Fruit fly (Drosophila melanogaster) whole organism, embryonic: Measurements from ENCODE around the gene CG43290.

Source experiments
- CG10654 ChIP-seq: fragments of 200-800 bp; sonication (Bioruptor generic); optimal IDR thresholded peaks from 2 replicates; lab custom pipeline; 2016; ENCODE audit warnings: missing biosample characterization, missing genetic modification characterization
- CG11695 ChIP-seq: fragments of 200-800 bp; sonication (Bioruptor generic); IDR thresholded peaks from 3 replicates; pipeline ENCODE4 v1.3.6; 2022; ENCODE audit warnings: missing biosample characterization, missing genetic modification characterization
- CG12071 ChIP-seq: fragments of 200-800 bp; sonication (Bioruptor generic); optimal IDR thresholded peaks from 3 replicates; lab custom pipeline; 2018; ENCODE audit warnings: missing biosample characterization, mild to moderate bottlenecking, missing genetic modification characterization
- CG12104 ChIP-seq: fragments of 200-800 bp; sonication (Bioruptor generic); optimal IDR thresholded peaks from 3 replicates; lab custom pipeline; 2016; ENCODE audit warnings: missing biosample characterization, missing genetic modification characterization
- CG12219 ChIP-seq: fragments of 200-800 bp; sonication (Bioruptor generic); optimal IDR thresholded peaks from 3 replicates; lab custom pipeline; 2018; ENCODE audit warnings: missing biosample characterization, mild to moderate bottlenecking, missing genetic modification characterization
- CG12299 ChIP-seq: fragments of 200-800 bp; sonication (Bioruptor generic); optimal IDR thresholded peaks from 2 replicates; lab custom pipeline; 2018; ENCODE audit warnings: missing biosample characterization, mild to moderate bottlenecking, missing genetic modification characterization
- CG13287 ChIP-seq: fragments of 200-800 bp; sonication (Bioruptor generic); IDR thresholded peaks from 2 replicates; pipeline ENCODE4 v1.3.6; 2022; ENCODE audit warnings: missing biosample characterization, missing genetic modification characterization; ENCODE audit not compliant: partially characterized antibody
- CG1529 ChIP-seq: fragments of 200-800 bp; sonication (Bioruptor generic); optimal IDR thresholded peaks from 3 replicates; lab custom pipeline; 2018; ENCODE audit warnings: missing biosample characterization, missing genetic modification characterization
- CG1602 ChIP-seq: fragments of 200-800 bp; sonication (Bioruptor generic); optimal IDR thresholded peaks from 3 replicates; lab custom pipeline; 2016; ENCODE audit warnings: missing biosample characterization, missing genetic modification characterization
- CG16813 ChIP-seq: fragments of 200-800 bp; sonication (Bioruptor generic); IDR thresholded peaks from 3 replicates; pipeline ENCODE4 v1.3.6; 2022; ENCODE audit warnings: missing biosample characterization, missing genetic modification characterization; ENCODE audit not compliant: partially characterized antibody
- CG17186 ChIP-seq: fragments of 200-800 bp; sonication (Bioruptor generic); optimal IDR thresholded peaks from 3 replicates; lab custom pipeline; 2017; ENCODE audit warnings: missing biosample characterization, missing genetic modification reagents, missing genetic modification characterization
- CG18476 ChIP-seq: fragments of 200-800 bp; sonication (Bioruptor generic); optimal IDR thresholded peaks from 2 replicates; lab custom pipeline; 2016; ENCODE audit warnings: missing biosample characterization, mild to moderate bottlenecking, missing genetic modification characterization
- CG2116 ChIP-seq: fragments of 200-800 bp; sonication (Bioruptor generic); optimal IDR thresholded peaks from 3 replicates; lab custom pipeline; 2018; ENCODE audit warnings: missing biosample characterization, mild to moderate bottlenecking, missing genetic modification characterization
- CG3281 ChIP-seq: fragments of 200-800 bp; sonication (Bioruptor generic); optimal IDR thresholded peaks from 3 replicates; lab custom pipeline; 2017; ENCODE audit warnings: missing biosample characterization, mild to moderate bottlenecking, missing genetic modification characterization
- CG34224 ChIP-seq: fragments of 200-800 bp; sonication (Bioruptor generic); IDR thresholded peaks from 3 replicates; pipeline ENCODE4 v1.3.6; 2022; ENCODE audit warnings: missing biosample characterization, missing genetic modification characterization; ENCODE audit not compliant: partially characterized antibody
- CG3995 ChIP-seq: fragments of 200-800 bp; sonication (Bioruptor generic); optimal IDR thresholded peaks from 3 replicates; lab custom pipeline; 2016; ENCODE audit warnings: missing biosample characterization, missing genetic modification characterization
- CG43689 ChIP-seq: fragments of 200-800 bp; sonication (Bioruptor generic); IDR thresholded peaks from 2 replicates; pipeline ENCODE4 v1.3.6; 2022; ENCODE audit warnings: missing biosample characterization, missing genetic modification characterization
- CG4820 ChIP-seq: fragments of 200-800 bp; sonication (Bioruptor generic); optimal IDR thresholded peaks from 3 replicates; lab custom pipeline; 2016; ENCODE audit warnings: missing biosample characterization, missing genetic modification characterization
- CG6854 ChIP-seq: fragments of 200-800 bp; sonication (Bioruptor generic); optimal IDR thresholded peaks from 3 replicates; lab custom pipeline; 2017; ENCODE audit warnings: missing biosample characterization, mild to moderate bottlenecking, missing genetic modification characterization
- CG7271 ChIP-seq: fragments of 200-800 bp; sonication (Bioruptor generic); optimal IDR thresholded peaks from 2 replicates; lab custom pipeline; 2018; ENCODE audit warnings: missing biosample characterization, mild to moderate bottlenecking, missing genetic modification characterization, moderate library complexity
- CG7745 ChIP-seq: fragments of 200-800 bp; sonication (Bioruptor generic); optimal IDR thresholded peaks from 2 replicates; lab custom pipeline; 2018; ENCODE audit warnings: missing biosample characterization, mild to moderate bottlenecking, missing genetic modification characterization, moderate library complexity
- Chrac-16 ChIP-seq: fragments of 200-800 bp; sonication (Bioruptor generic); optimal IDR thresholded peaks from 3 replicates; lab custom pipeline; 2016; ENCODE audit warnings: missing biosample characterization, missing genetic modification characterization
- E2f2 ChIP-seq: fragments of 200-800 bp; sonication (Bioruptor generic); IDR thresholded peaks from 2 replicates; pipeline ENCODE4 v1.3.6; 2022; ENCODE audit warnings: missing biosample characterization, missing genetic modification characterization
- Eip74EF ChIP-seq, 2 experiments: fragments of 200-800 bp in 1 of 2; fragments of >200 bp in 1 of 2; sonication (Bioruptor generic) in 1 of 2; optimal IDR thresholded peaks; 2 replicates each; lab custom pipeline; 2017 to 2019; ENCODE audit warnings: missing biosample characterization in 2 of 2, missing genetic modification characterization in 2 of 2, mild to moderate bottlenecking in 1 of 2, moderate library complexity in 1 of 2
- HLH4C ChIP-seq: fragments of 200-800 bp; sonication (Bioruptor generic); IDR thresholded peaks from 3 replicates; pipeline ENCODE4 v1.3.6; 2022; ENCODE audit warnings: missing biosample characterization, missing genetic modification characterization; ENCODE audit not compliant: partially characterized antibody
- Mes4 ChIP-seq: fragments of 200-800 bp; sonication (Bioruptor generic); optimal IDR thresholded peaks from 2 replicates; lab custom pipeline; 2016; ENCODE audit warnings: missing biosample characterization, missing genetic modification characterization
- Myb ChIP-seq: fragments of 200-800 bp; sonication (Bioruptor generic); optimal IDR thresholded peaks from 2 replicates; lab custom pipeline; 2016; ENCODE audit warnings: missing biosample characterization, missing genetic modification characterization
- ase ChIP-seq: fragments of 200-800 bp; sonication (Bioruptor generic); IDR thresholded peaks from 3 replicates; pipeline ENCODE4 v1.3.6; 2022; ENCODE audit warnings: missing biosample characterization, missing genetic modification characterization
- bsh ChIP-seq, 2 experiments: fragments of 200-800 bp; sonication (Bioruptor generic); optimal IDR thresholded peaks; 2 replicates each; lab custom pipeline; 2017 to 2018; ENCODE audit warnings: mild to moderate bottlenecking in 2 of 2, missing biosample characterization in 2 of 2, missing genetic modification characterization in 2 of 2, moderate library complexity in 1 of 2
- btn ChIP-seq: fragments of 200-800 bp; sonication (Bioruptor generic); optimal IDR thresholded peaks from 2 replicates; lab custom pipeline; 2016; ENCODE audit warnings: missing biosample characterization, missing genetic modification characterization
- chif ChIP-seq, 2 experiments: fragments of 200-800 bp; sonication (Bioruptor generic); optimal IDR thresholded peaks; 3 replicates each; lab custom pipeline; 2016; ENCODE audit warnings: missing biosample characterization in 2 of 2, missing genetic modification characterization in 2 of 2
- cwo ChIP-seq: fragments of 200-800 bp; sonication (Bioruptor generic); optimal IDR thresholded peaks from 3 replicates; lab custom pipeline; 2017; ENCODE audit warnings: missing biosample characterization, missing genetic modification characterization, mild to moderate bottlenecking, moderate library complexity, missing genetic modification reagents
- dati ChIP-seq: fragments of 200-800 bp; sonication (Bioruptor generic); IDR thresholded peaks from 2 replicates; pipeline ENCODE4 v1.3.6; 2022; ENCODE audit warnings: missing biosample characterization, missing genetic modification characterization
- ems ChIP-seq: fragments of 200-800 bp; sonication (Bioruptor generic); optimal IDR thresholded peaks from 3 replicates; lab custom pipeline; 2016; ENCODE audit warnings: missing biosample characterization, missing genetic modification characterization
- gfzf ChIP-seq: fragments of 200-800 bp; sonication (Bioruptor generic); optimal IDR thresholded peaks from 2 replicates; lab custom pipeline; 2016; ENCODE audit warnings: missing biosample characterization, mild to moderate bottlenecking, missing genetic modification characterization, moderate library complexity
- grn ChIP-seq: fragments of 200-800 bp; sonication (Bioruptor generic); optimal IDR thresholded peaks from 3 replicates; lab custom pipeline; 2017; ENCODE audit warnings: missing biosample characterization, missing genetic modification characterization
- ham ChIP-seq: fragments of 200-800 bp; sonication (Bioruptor generic); IDR thresholded peaks from 2 replicates; pipeline ENCODE4 v1.3.6; 2022; ENCODE audit warnings: missing biosample characterization, missing genetic modification characterization
- jing ChIP-seq: fragments of 200-800 bp; sonication (Bioruptor generic); optimal IDR thresholded peaks from 2 replicates; lab custom pipeline; 2018; ENCODE audit warnings: missing biosample characterization, mild to moderate bottlenecking, missing genetic modification characterization
- kay ChIP-seq: fragments of 200-800 bp; sonication (Bioruptor generic); optimal IDR thresholded peaks from 2 replicates; lab custom pipeline; 2016; ENCODE audit warnings: missing biosample characterization, missing genetic modification characterization
- maf-S ChIP-seq: fragments of 200-800 bp; sonication (Bioruptor generic); optimal IDR thresholded peaks from 2 replicates; lab custom pipeline; 2016; ENCODE audit warnings: missing biosample characterization, missing genetic modification characterization
- org-1 ChIP-seq: fragments of 200-800 bp; sonication (Bioruptor generic); optimal IDR thresholded peaks from 2 replicates; lab custom pipeline; 2017; ENCODE audit warnings: missing biosample characterization, missing genetic modification characterization
- peb ChIP-seq: fragments of 200-800 bp; sonication (Bioruptor generic); IDR thresholded peaks from 2 replicates; pipeline ENCODE4 v1.3.6; 2022; ENCODE audit warnings: missing biosample characterization, missing genetic modification characterization
- rib ChIP-seq: fragments of 200-800 bp; sonication (Bioruptor generic); IDR thresholded peaks from 2 replicates; pipeline ENCODE4 v1.3.6; 2022; ENCODE audit warnings: missing biosample characterization, missing genetic modification characterization
- sens ChIP-seq: fragments of 200-800 bp; sonication (Bioruptor generic); peaks from one replicate; lab custom pipeline; 2016; ENCODE audit warnings: missing biosample characterization, missing genetic modification characterization
- sima ChIP-seq: fragments of 200-800 bp; sonication (Bioruptor generic); optimal IDR thresholded peaks from 2 replicates; lab custom pipeline; 2016; ENCODE audit warnings: missing biosample characterization, missing genetic modification characterization
- sqz ChIP-seq: fragments of 200-800 bp; sonication (Bioruptor generic); optimal IDR thresholded peaks from 3 replicates; lab custom pipeline; 2018; ENCODE audit warnings: missing biosample characterization, mild to moderate bottlenecking, missing genetic modification characterization
- stc ChIP-seq: fragments of 200-800 bp; sonication (Bioruptor generic); IDR thresholded peaks from 2 replicates; pipeline ENCODE4 v1.3.6; 2022; ENCODE audit warnings: missing biosample characterization, missing genetic modification characterization
- stwl ChIP-seq: fragments of 200-800 bp; sonication (Bioruptor generic); optimal IDR thresholded peaks from 3 replicates; lab custom pipeline; 2018; ENCODE audit warnings: missing biosample characterization, mild to moderate bottlenecking, missing genetic modification characterization, moderate library complexity
- ttk ChIP-seq: fragments of 200-800 bp; sonication (Bioruptor generic); IDR thresholded peaks from 2 replicates; pipeline ENCODE4 v2.1.2; 2022; ENCODE audit warnings: missing biosample characterization, missing genetic modification characterization
- yki ChIP-seq: fragments of >200 bp; optimal IDR thresholded peaks from 3 replicates; lab custom pipeline; 2018
- zen ChIP-seq: fragments of 200-800 bp; sonication (Bioruptor generic); optimal IDR thresholded peaks from 3 replicates; lab custom pipeline; 2018; ENCODE audit warnings: missing biosample characterization, mild to moderate bottlenecking, missing genetic modification characterization, moderate library complexity

Gene CG43290

DNA sequence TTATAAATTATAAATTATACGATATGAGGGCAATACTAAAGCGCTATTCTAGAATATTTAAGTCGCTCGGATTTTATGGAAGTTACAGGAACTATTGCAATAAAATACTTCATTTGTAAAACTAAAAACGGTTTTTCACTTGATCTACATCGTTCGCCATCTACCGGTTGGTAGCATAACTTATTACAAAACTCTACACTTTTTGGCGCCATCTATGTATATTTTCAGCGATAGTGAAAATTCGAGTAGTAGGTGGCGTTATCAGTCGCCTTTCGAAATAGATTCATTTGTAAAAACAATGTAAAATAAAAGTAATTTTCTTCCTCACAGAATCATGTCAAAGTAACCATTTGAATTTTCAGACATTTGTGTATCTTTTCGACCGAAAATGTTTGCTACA is 2.9 kb downstream of the CG43290 start, which contains the start of gene nxf4 (continued):
- TF ChIP-seq gfzf (GFP tag; lab: Kevin White, UChicago) (no peak), CG16813 (GFP tag; lab: Robert Waterston, UW) (peak; percentile 49; the same call in 1 of the 3 replicates), chif (GFP tag; optimal IDR thresholded peaks at IDR 0.05; lab: Kevin White, UChicago) (peak; percentile 38 to 87), CG2116 (GFP tag; lab: Kevin White, UChicago) (peak; percentile 34), CG12299 (tag; lab: Kevin White, UChicago) (no peak), CG12219 (GFP tag; lab: Kevin White, UChicago) (peak; percentile 31), CG34224 (GFP tag; lab: Robert Waterston, UW) (no peak), stwl (tag; lab: Kevin White, UChicago) (peak; percentile 73), CG17186 (GFP tag; lab: Kevin White, UChicago) (peak; percentile 8), Chrac-16 (GFP tag; lab: Kevin White, UChicago) (peak; percentile 82), CG1602 (GFP tag; lab: Kevin White, UChicago) (peak; percentile 81), CG13287 (GFP tag; lab: Robert Waterston, UW) (peak; percentile 33; the same call in 1 of the 2 replicates), E2f2 (GFP tag; lab: Robert Waterston, UW) (peak; percentile 31; the same call in 1 of the 2 replicates), CG11695 (GFP tag; lab: Robert Waterston, UW) (no peak), CG4820 (GFP tag; lab: Kevin White, UChicago) (peak; percentile 76), CG3281 (peak; percentile 41), kay (no peak), zen (tag; lab: Kevin White, UChicago) (peak; percentile 83), CG7745 (no peak), grn (peak; percentile 10), CG43689 (GFP tag; lab: Robert Waterston, UW) (peak; percentile 31; the same call in 1 of the 2 replicates), sqz (GFP tag; lab: Kevin White, UChicago) (no peak), btn (GFP tag; lab: Kevin White, UChicago) (peak; percentile 59), CG3995 (GFP tag; lab: Kevin White, UChicago) (no peak), ems (GFP tag; lab: Kevin White, UChicago) (peak; percentile 61), ham (no peak), org-1 (GFP tag; lab: Kevin White, UChicago) (peak; percentile 34), CG7271 (tag; lab: Kevin White, UChicago) (peak; percentile 38), ase (GFP tag; lab: Robert Waterston, UW) (peak; percentile 65; the same call in 2 of the 3 replicates), HLH4C (GFP tag; lab: Robert Waterston, UW) (no peak), ttk (GFP tag; lab: Robert Waterston, UW) (peak; percentile 59; the same call in 1 of the 2 replicates), bsh (GFP tag; optimal IDR thresholded peaks at IDR 0.05; lab: Kevin White, UChicago) (peak in 1 of 2 experiments; percentile 65), CG12071 (GFP tag; lab: Kevin White, UChicago) (peak; percentile 11), Mes4 (GFP tag; lab: Kevin White, UChicago) (peak; percentile 74), peb (GFP tag; lab: Robert Waterston, UW) (peak; percentile 31; the same call in 1 of the 2 replicates), CG12104 (peak; percentile 52), rib (GFP tag; lab: Robert Waterston, UW) (no peak), yki (no peak), CG6854 (GFP tag; lab: Kevin White, UChicago) (no peak), Myb (GFP tag; lab: Kevin White, UChicago) (peak; percentile 78), sima (GFP tag; lab: Kevin White, UChicago) (peak; percentile 61), cwo (GFP tag; lab: Kevin White, UChicago) (no peak), CG1529 (peak; percentile 34), jing (GFP tag; lab: Kevin White, UChicago) (peak; percentile 64), stc (no peak; the same call in 1 of the 2 replicates), maf-S (GFP tag; lab: Kevin White, UChicago) (peak; percentile 78), CG18476 (GFP tag; lab: Kevin White, UChicago) (peak; percentile 39), CG10654 (GFP tag; lab: Kevin White, UChicago) (peak; percentile 75), sens (GFP tag; lab: Kevin White, UChicago) (peak; percentile 92), dati (GFP tag; lab: Robert Waterston, UW) (no peak), Eip74EF (GFP tag; optimal IDR thresholded peaks at IDR 0.05; lab: Kevin White, UChicago) (no peak)
